Worm (Caenorhabditis elegans) whole organism, young adult: ENCODE data around the gene Y39A1A.31.

Experiments used
- B0035.1 ChIP-seq: sonication (generic microtip); optimal IDR thresholded peaks from 2 replicates; lab custom pipeline; 2016; ENCODE audit warnings: missing genetic modification characterization, mild to moderate bottlenecking, missing compliant biosample characterization, missing genotype, missing genetic modification reagents
- B0336.3 ChIP-seq: fragments of 200-800 bp; sonication (Bioruptor generic); IDR thresholded peaks from 2 replicates; pipeline ENCODE4 v1.3.6; 2022; ENCODE audit warnings: missing genetic modification characterization, missing compliant biosample characterization
- C17E4.6 ChIP-seq: fragments of 200-800 bp; sonication (Bioruptor generic); IDR thresholded peaks from 2 replicates; pipeline ENCODE4 v1.3.6; 2022; ENCODE audit warnings: missing genetic modification reagents, missing genetic modification characterization, missing compliant biosample characterization
- K12H6.12 ChIP-seq: fragments of 200-800 bp; sonication (Bioruptor generic); optimal IDR thresholded peaks from 2 replicates; lab custom pipeline; 2018; ENCODE audit warnings: mild to moderate bottlenecking, missing genetic modification characterization, missing compliant biosample characterization
- T07F8.4 ChIP-seq: sonication (generic microtip); optimal IDR thresholded peaks from 2 replicates; lab custom pipeline; 2016; ENCODE audit warnings: mild to moderate bottlenecking, missing genetic modification characterization, moderate library complexity, missing compliant biosample characterization
- Y56A3A.18 ChIP-seq: fragments of 200-800 bp; sonication (Bioruptor generic); IDR thresholded peaks from 2 replicates; pipeline ENCODE4 v1.3.6; 2022; ENCODE audit warnings: missing genetic modification reagents, missing genetic modification characterization, missing compliant biosample characterization
- atf-7 ChIP-seq: sonication (generic microtip); optimal IDR thresholded peaks from 2 replicates; lab custom pipeline; 2017; ENCODE audit warnings: mild to moderate bottlenecking, missing genetic modification characterization, missing compliant biosample characterization
- athp-1 ChIP-seq: sonication (generic microtip); optimal IDR thresholded peaks from 2 replicates; lab custom pipeline; 2017; ENCODE audit warnings: mild to moderate bottlenecking, missing genetic modification characterization, missing compliant biosample characterization
- attf-5 ChIP-seq: fragments of 200-800 bp; sonication (Bioruptor generic); optimal IDR thresholded peaks from 2 replicates; lab custom pipeline; 2018; ENCODE audit warnings: mild to moderate bottlenecking, missing genetic modification characterization, missing compliant biosample characterization
- cebp-1 ChIP-seq, 2 experiments: fragments of 200-800 bp in 1 of 2; sonication (Bioruptor generic) in 1 of 2; sonication (generic microtip) in 1 of 2; IDR thresholded peaks in 1 of 2; optimal IDR thresholded peaks in 1 of 2; 2 replicates each; pipeline versions ENCODE4 v1.3.6 to Lab custom; 2017 to 2022; ENCODE audit warnings: missing compliant biosample characterization in 2 of 2, missing genetic modification characterization in 2 of 2, mild to moderate bottlenecking in 1 of 2, missing genetic modification reagents in 1 of 2, moderate library complexity in 1 of 2
- cebp-2 ChIP-seq: fragments of 200-800 bp; sonication (Bioruptor generic); IDR thresholded peaks from 2 replicates; pipeline ENCODE4 v1.3.6; 2022; ENCODE audit warnings: missing genetic modification characterization, missing compliant biosample characterization
- ceh-79 ChIP-seq: sonication (generic microtip); optimal IDR thresholded peaks from 2 replicates; lab custom pipeline; 2017; ENCODE audit warnings: mild to moderate bottlenecking, missing genetic modification characterization, missing compliant biosample characterization
- ceh-91 ChIP-seq: fragments of 200-800 bp; sonication (Bioruptor generic); IDR thresholded peaks from 2 replicates; pipeline ENCODE4 v1.3.6; 2022; ENCODE audit warnings: missing genetic modification reagents, missing genetic modification characterization, missing compliant biosample characterization
- die-1 ChIP-seq: sonication (generic microtip); optimal IDR thresholded peaks from 2 replicates; lab custom pipeline; 2016; ENCODE audit warnings: missing genotype, mild to moderate bottlenecking, missing genetic modification characterization, missing compliant biosample characterization
- egrh-3 ChIP-seq: fragments of 200-800 bp; sonication (Bioruptor generic); IDR thresholded peaks from 2 replicates; pipeline ENCODE4 v1.3.6; 2022; ENCODE audit warnings: missing genetic modification reagents, missing genetic modification characterization, missing compliant biosample characterization
- ekl-4 ChIP-seq: fragments of 200-800 bp; sonication (Bioruptor generic); IDR thresholded peaks from 2 replicates; pipeline ENCODE4 v1.3.6; 2022; ENCODE audit warnings: missing genetic modification reagents, missing genetic modification characterization, missing compliant biosample characterization
- ets-4 ChIP-seq: fragments of 200-800 bp; sonication (Bioruptor generic); optimal IDR thresholded peaks from 2 replicates; lab custom pipeline; 2018; ENCODE audit warnings: mild to moderate bottlenecking, missing genetic modification characterization, missing compliant biosample characterization
- gei-17 ChIP-seq: fragments of 200-800 bp; sonication (Bioruptor generic); optimal IDR thresholded peaks from 2 replicates; lab custom pipeline; 2018; ENCODE audit warnings: mild to moderate bottlenecking, missing genetic modification characterization, missing compliant biosample characterization
- hrde-1 ChIP-seq: sonication (generic microtip); optimal IDR thresholded peaks from 2 replicates; lab custom pipeline; 2016; ENCODE audit warnings: missing genetic modification characterization, mild to moderate bottlenecking, missing compliant biosample characterization, moderate library complexity, missing genotype, missing genetic modification reagents, borderline replicate concordance
- hsf-1 ChIP-seq: fragments of 200-800 bp; sonication (Bioruptor generic); IDR thresholded peaks from 2 replicates; pipeline ENCODE4 v1.3.6; 2022; ENCODE audit warnings: missing genetic modification reagents, missing genetic modification characterization, missing compliant biosample characterization
- lag-1 ChIP-seq: fragments of 200-800 bp; sonication (Bioruptor generic); IDR thresholded peaks from 2 replicates; pipeline ENCODE4 v1.3.6; 2022; ENCODE audit warnings: missing genetic modification reagents, missing genetic modification characterization, missing compliant biosample characterization
- lin-35 ChIP-seq, 3 experiments: fragments of 150-350 bp in 2 of 3; sonication (generic microtip) in 1 of 3; optimal IDR thresholded peaks; 2 replicates each; lab custom pipeline; 2014 to 2018; ENCODE audit warnings: missing biosample characterization in 3 of 3, missing genetic modification characterization in 3 of 3, missing genetic modification reagents in 3 of 3
- lin-54 ChIP-seq: fragments of 200-800 bp; sonication (Bioruptor generic); optimal IDR thresholded peaks from 2 replicates; lab custom pipeline; 2018; ENCODE audit warnings: mild to moderate bottlenecking, missing genetic modification characterization, missing compliant biosample characterization
- lsl-1 ChIP-seq: fragments of 200-800 bp; sonication (Bioruptor generic); optimal IDR thresholded peaks from 2 replicates; lab custom pipeline; 2018; ENCODE audit warnings: mild to moderate bottlenecking, missing genetic modification characterization, moderate library complexity, missing compliant biosample characterization
- madf-3 ChIP-seq: fragments of 200-800 bp; sonication (Bioruptor generic); IDR thresholded peaks from 2 replicates; pipeline ENCODE4 v1.3.6; 2022; ENCODE audit warnings: missing genetic modification reagents, missing genetic modification characterization, missing compliant biosample characterization
- madf-6 ChIP-seq: fragments of 200-800 bp; sonication (Bioruptor generic); IDR thresholded peaks from 2 replicates; pipeline ENCODE4 v1.3.6; 2022; ENCODE audit warnings: missing genetic modification reagents, missing genetic modification characterization, missing compliant biosample characterization
- mcd-1 ChIP-seq: fragments of 200-800 bp; sonication (Bioruptor generic); IDR thresholded peaks from 2 replicates; pipeline ENCODE4 v1.3.6; 2022; ENCODE audit warnings: missing genetic modification reagents, missing genetic modification characterization, missing compliant biosample characterization
- mel-28 ChIP-seq: sonication (generic microtip); optimal IDR thresholded peaks from 2 replicates; lab custom pipeline; 2016; ENCODE audit warnings: borderline replicate concordance, mild to moderate bottlenecking, missing genetic modification characterization, missing compliant biosample characterization
- nfya-1 ChIP-seq: sonication (generic microtip); optimal IDR thresholded peaks from 2 replicates; lab custom pipeline; 2017; ENCODE audit warnings: antibody characterized with exemption, missing compliant biosample characterization, missing genetic modification characterization, borderline replicate concordance; ENCODE audit not compliant: insufficient read depth
- nfya-2 ChIP-seq: fragments of 200-800 bp; sonication (Bioruptor generic); IDR thresholded peaks from 2 replicates; pipeline ENCODE4 v1.3.6; 2022; ENCODE audit warnings: missing genetic modification reagents, missing genetic modification characterization, missing compliant biosample characterization
- nhr-120 ChIP-seq: fragments of 200-800 bp; sonication (Bioruptor generic); IDR thresholded peaks from 2 replicates; pipeline ENCODE4 v1.3.6; 2022; ENCODE audit warnings: missing genetic modification characterization, missing compliant biosample characterization
- nhr-179 ChIP-seq: sonication (generic microtip); optimal IDR thresholded peaks from 2 replicates; lab custom pipeline; 2016; ENCODE audit warnings: mild to moderate bottlenecking, missing genetic modification characterization, missing compliant biosample characterization
- nhr-27 ChIP-seq: fragments of 200-800 bp; sonication (Bioruptor generic); optimal IDR thresholded peaks from 2 replicates; lab custom pipeline; 2018; ENCODE audit warnings: mild to moderate bottlenecking, missing genetic modification characterization, moderate library complexity, missing compliant biosample characterization
- nhr-80 ChIP-seq: sonication (generic microtip); optimal IDR thresholded peaks from 2 replicates; lab custom pipeline; 2016; ENCODE audit warnings: missing genetic modification characterization, missing compliant biosample characterization
- nhr-90 ChIP-seq: sonication (generic microtip); optimal IDR thresholded peaks from 2 replicates; lab custom pipeline; 2016; ENCODE audit warnings: missing genotype, mild to moderate bottlenecking, missing genetic modification characterization, missing compliant biosample characterization
- pbrm-1 ChIP-seq: fragments of 200-800 bp; sonication (Bioruptor generic); IDR thresholded peaks from 2 replicates; pipeline ENCODE4 v1.3.6; 2022; ENCODE audit warnings: missing genetic modification reagents, missing genetic modification characterization, missing compliant biosample characterization
- pha-4 ChIP-seq: fragments of 150-350 bp; sonication (generic microtip); optimal IDR thresholded peaks from 2 replicates; lab custom pipeline; 2014; ENCODE audit warnings: missing biosample characterization, missing genetic modification reagents, missing genetic modification characterization
- rec-8 ChIP-seq, 2 experiments: sonication (generic microtip); optimal IDR thresholded peaks; 2 replicates each; lab custom pipeline; 2016; ENCODE audit warnings: mild to moderate bottlenecking in 2 of 2, missing genetic modification characterization in 2 of 2, missing genetic modification reagents in 2 of 2, missing genotype in 2 of 2, missing biosample characterization in 1 of 2, missing compliant biosample characterization in 1 of 2, moderate library complexity in 1 of 2
- repo-1 ChIP-seq: sonication (generic microtip); optimal IDR thresholded peaks from 2 replicates; lab custom pipeline; 2017; ENCODE audit warnings: mild to moderate bottlenecking, missing genetic modification characterization, missing compliant biosample characterization
- snpc-1.3 ChIP-seq: sonication (generic microtip); optimal IDR thresholded peaks from 2 replicates; lab custom pipeline; 2017; ENCODE audit warnings: missing genetic modification characterization, mild to moderate bottlenecking, missing compliant biosample characterization, antibody characterized with exemption, moderate library complexity, missing genotype, missing genetic modification reagents; ENCODE audit not compliant: insufficient read depth
- tbx-9 ChIP-seq: sonication (generic microtip); optimal IDR thresholded peaks from 2 replicates; lab custom pipeline; 2016; ENCODE audit warnings: borderline replicate concordance, missing genetic modification characterization, inconsistent platforms, missing compliant biosample characterization
- ztf-18 ChIP-seq: sonication (generic microtip); optimal IDR thresholded peaks from 2 replicates; lab custom pipeline; 2016; ENCODE audit warnings: missing genotype, mild to moderate bottlenecking, missing genetic modification characterization, missing compliant biosample characterization
- ztf-28 ChIP-seq: fragments of 200-800 bp; sonication (Bioruptor generic); IDR thresholded peaks from 2 replicates; pipeline ENCODE4 v1.3.6; 2022; ENCODE audit warnings: missing genetic modification reagents, missing genetic modification characterization, missing compliant biosample characterization
- ztf-6 ChIP-seq: fragments of 200-800 bp; sonication (Bioruptor generic); IDR thresholded peaks from 2 replicates; pipeline ENCODE4 v1.3.6; 2022; ENCODE audit warnings: missing genetic modification reagents, missing genetic modification characterization, missing compliant biosample characterization

Gene Y39A1A.31

DNA sequence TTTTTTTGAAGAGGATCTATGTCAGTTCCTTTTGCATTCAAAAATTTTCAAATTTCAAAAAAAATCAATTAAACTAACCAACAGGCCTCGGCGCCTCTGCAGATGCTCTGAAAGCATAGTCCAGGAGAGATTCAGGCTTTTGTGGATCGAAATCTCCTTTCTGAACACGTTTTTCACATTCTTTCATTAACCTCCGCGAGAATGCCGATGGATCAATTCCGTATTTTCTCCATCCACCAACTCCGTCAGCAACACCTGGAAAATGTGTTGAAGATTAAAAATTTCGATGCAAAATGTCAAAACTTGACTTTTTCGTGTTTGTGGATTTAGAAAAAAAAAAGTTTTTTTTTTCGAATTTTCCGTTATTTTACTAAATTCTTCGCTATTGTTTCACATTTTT lies 25.6 kb upstream of the Y39A1A.31 start (continued):
- no peak for TF ChIP-seq lin-35 (GFP tag; optimal IDR thresholded peaks at IDR 0.05; lab: Kevin White, UChicago)
- TF ChIP-seq ceh-79 (tag; lab: Kevin White, UChicago), result no peak
- TF ChIP-seq cebp-1 (GFP tag; IDR thresholded peaks at IDR 0.05; lab: Robert Waterston, UW), result no peak
- TF ChIP-seq cebp-1 (tag; optimal IDR thresholded peaks at IDR 0.05; lab: Kevin White, UChicago), result peak; percentile 23
- no peak for TF ChIP-seq tbx-9 (tag; lab: Kevin White, UChicago)
- no peak for TF ChIP-seq snpc-1.3 (tag; lab: Kevin White, UChicago)
- no peak for TF ChIP-seq die-1 (tag; lab: Kevin White, UChicago)
- no peak for TF ChIP-seq T07F8.4
- TF ChIP-seq nhr-179 (tag; lab: Kevin White, UChicago), result no peak
- TF ChIP-seq madf-3, result 0 out of 2 replicates have a peak, but pooled peaks have one; percentile 31
- TF ChIP-seq hrde-1 (tag; lab: Kevin White, UChicago), result no peak
- no peak for TF ChIP-seq B0336.3 (GFP tag; lab: Robert Waterston, UW)
- 0 out of 2 replicates have a peak, but pooled peaks have one; percentile 28 for TF ChIP-seq madf-6 (GFP tag; lab: Robert Waterston, UW)
- no peak for TF ChIP-seq ztf-6 (GFP tag; lab: Robert Waterston, UW)
- TF ChIP-seq B0035.1 (tag; lab: Kevin White, UChicago), result no peak
- no peak for TF ChIP-seq ceh-91 (GFP tag; lab: Robert Waterston, UW)
- no peak for TF ChIP-seq cebp-2
- no peak for TF ChIP-seq pbrm-1 (GFP tag; lab: Robert Waterston, UW)
- TF ChIP-seq lag-1 (GFP tag; lab: Robert Waterston, UW), result no peak
- TF ChIP-seq nfya-2 (GFP tag; lab: Robert Waterston, UW), result no peak
- TF ChIP-seq gei-17, result no peak
- no peak for TF ChIP-seq athp-1
- no peak for TF ChIP-seq nhr-90 (tag; lab: Kevin White, UChicago)
- TF ChIP-seq ztf-28 (GFP tag; lab: Robert Waterston, UW), result no peak
- TF ChIP-seq nfya-1 (tag; lab: Kevin White, UChicago), result no peak
- TF ChIP-seq, all 124 proteins: peak for 10

DNA sequence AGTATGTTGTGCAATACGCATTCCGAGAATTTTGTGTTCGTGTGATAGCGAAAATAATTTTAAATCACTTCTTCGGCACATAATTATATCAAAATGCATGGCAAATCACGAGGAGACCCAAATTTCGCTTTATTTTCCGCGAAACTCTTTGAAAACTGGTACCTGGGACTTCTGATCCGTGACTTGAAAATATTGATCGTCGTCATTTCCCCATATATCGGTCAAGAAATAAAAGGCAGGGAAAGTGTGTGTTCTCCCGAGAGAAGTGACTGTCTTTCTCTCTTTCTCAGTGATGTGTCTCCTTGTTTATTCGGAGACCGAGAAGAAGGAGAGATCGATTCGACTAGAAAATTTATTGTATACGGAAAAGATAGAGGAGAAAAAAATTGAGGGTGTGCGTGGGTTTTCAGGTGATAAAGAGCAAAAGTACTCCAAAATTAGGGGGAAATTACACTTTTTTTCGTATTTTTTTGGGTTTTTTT lies 22.3 kb upstream of the Y39A1A.31 start, which contains the start of gene W09D10.5:
W09D10.5 (minus strand) TSS at position 345 of the 482 bp plus-strand sequence.
- TF ChIP-seq madf-6 (GFP tag; lab: Robert Waterston, UW) (peak; percentile 30; the same call in 1 of the 2 replicates), madf-3 (no peak), cebp-1 (GFP tag; IDR thresholded peaks at IDR 0.05; lab: Robert Waterston, UW) (peak; percentile 43; the same call in 1 of the 2 replicates), cebp-1 (tag; optimal IDR thresholded peaks at IDR 0.05; lab: Kevin White, UChicago) (peak; percentile 77), mel-28 (peak; percentile 56), nhr-90 (tag; lab: Kevin White, UChicago) (peak; percentile 45), atf-7 (tag; lab: Kevin White, UChicago) (peak; percentile 38), die-1 (tag; lab: Kevin White, UChicago) (peak; percentile 26), K12H6.12 (tag; lab: Kevin White, UChicago) (peak; percentile 7), ekl-4 (peak; percentile 57; the same call in 1 of the 2 replicates), attf-5 (GFP tag; lab: Kevin White, UChicago) (no peak), Y56A3A.18 (GFP tag; lab: Robert Waterston, UW) (peak; percentile 63; the same call in 1 of the 2 replicates), ztf-18 (tag; lab: Kevin White, UChicago) (peak; percentile 16), C17E4.6 (GFP tag; lab: Robert Waterston, UW) (0 out of 2 replicates have a peak, but pooled peaks have one; percentile 12), egrh-3 (GFP tag; lab: Robert Waterston, UW) (no peak), hsf-1 (GFP tag; lab: Robert Waterston, UW) (peak; percentile 56; the same call in 1 of the 2 replicates), nhr-120 (GFP tag; lab: Robert Waterston, UW) (0 out of 2 replicates have a peak, but pooled peaks have one; percentile 8), lin-54 (GFP tag; lab: Kevin White, UChicago) (peak; percentile 39), nhr-27 (tag; lab: Kevin White, UChicago) (no peak), repo-1 (tag; lab: Kevin White, UChicago) (peak; percentile 70), gei-17 (peak; percentile 15), nhr-80 (tag; lab: Kevin White, UChicago) (peak; percentile 64), B0336.3 (GFP tag; lab: Robert Waterston, UW) (peak; percentile 78), ets-4 (no peak), mcd-1 (GFP tag; lab: Robert Waterston, UW) (no peak; the same call in 1 of the 2 replicates), lsl-1 (GFP tag; lab: Kevin White, UChicago) (no peak), nhr-179 (tag; lab: Kevin White, UChicago) (no peak), athp-1 (peak; percentile 53), pha-4 (tag; lab: Kevin White, UChicago) (peak; percentile 63), rec-8 (tag; optimal IDR thresholded peaks at IDR 0.05; lab: Kevin White, UChicago) (no peak)
